Worm (Caenorhabditis elegans) whole organism, L2 larva: ENCODE measurements around the gene F19B2.5.

Experiments
- R02D3.7 ChIP-seq: fragments of 150-350 bp; optimal IDR thresholded peaks from 2 replicates; lab custom pipeline; 2014; ENCODE audit warnings: missing biosample characterization, missing genetic modification characterization
- Y55F3AM.14 ChIP-seq: fragments of 200-800 bp; sonication (Bioruptor generic); optimal IDR thresholded peaks from 2 replicates; lab custom pipeline; 2018; ENCODE audit warnings: mild to moderate bottlenecking, missing genetic modification characterization, missing compliant biosample characterization
- ama-1 ChIP-seq: fragments of 150-350 bp; optimal IDR thresholded peaks from 2 replicates; lab custom pipeline; 2018; ENCODE audit warnings: inconsistent platforms
- blmp-1 ChIP-seq: sonication (generic microtip); optimal IDR thresholded peaks from 2 replicates; lab custom pipeline; 2017; ENCODE audit warnings: missing genetic modification characterization, mild to moderate bottlenecking, missing compliant biosample characterization, antibody characterized with exemption, moderate library complexity; ENCODE audit not compliant: insufficient read depth
- ceh-82 ChIP-seq: fragments of 150-350 bp; optimal IDR thresholded peaks from 2 replicates; lab custom pipeline; 2014; ENCODE audit warnings: missing biosample characterization, missing genetic modification characterization
- crh-2 ChIP-seq: sonication (generic microtip); optimal IDR thresholded peaks from 2 replicates; lab custom pipeline; 2017; ENCODE audit warnings: missing biosample characterization, missing genetic modification characterization
- dmd-4 ChIP-seq: sonication (generic microtip); optimal IDR thresholded peaks from 2 replicates; lab custom pipeline; 2017; ENCODE audit warnings: missing biosample characterization, missing genetic modification characterization
- fos-1 ChIP-seq: fragments of 150-350 bp; optimal IDR thresholded peaks from 2 replicates; lab custom pipeline; 2014; ENCODE audit warnings: missing biosample characterization, missing genetic modification characterization
- gmeb-1 ChIP-seq: fragments of 150-350 bp; optimal IDR thresholded peaks from 2 replicates; lab custom pipeline; 2014; ENCODE audit warnings: missing biosample characterization, missing genetic modification characterization
- lin-13 ChIP-seq: fragments of 150-350 bp; optimal IDR thresholded peaks from 2 replicates; lab custom pipeline; 2014; ENCODE audit warnings: missing biosample characterization, missing genetic modification reagents, missing genetic modification characterization
- lsy-2 ChIP-seq, 2 experiments: fragments of 150-350 bp in 1 of 2; sonication (generic microtip) in 1 of 2; optimal IDR thresholded peaks; 2 replicates each; lab custom pipeline; 2014 to 2017; ENCODE audit warnings: missing biosample characterization in 2 of 2, missing genetic modification characterization in 2 of 2
- mab-5 ChIP-seq: fragments of 150-350 bp; optimal IDR thresholded peaks from 2 replicates; lab custom pipeline; 2014; ENCODE audit warnings: missing biosample characterization, missing genetic modification characterization
- mbf-1 ChIP-seq: sonication (generic microtip); optimal IDR thresholded peaks from 2 replicates; lab custom pipeline; 2017; ENCODE audit warnings: missing biosample characterization, missing genetic modification characterization
- mdl-1 ChIP-seq, 2 experiments: fragments of 150-350 bp in 1 of 2; sonication (generic microtip) in 1 of 2; optimal IDR thresholded peaks; 2 replicates each; lab custom pipeline; 2017; ENCODE audit warnings: missing biosample characterization in 2 of 2, missing genetic modification characterization in 2 of 2
- nhr-10 ChIP-seq: sonication (generic microtip); optimal IDR thresholded peaks from 2 replicates; lab custom pipeline; 2017; ENCODE audit warnings: missing biosample characterization, missing genetic modification characterization
- nhr-12 ChIP-seq: fragments of 150-350 bp; optimal IDR thresholded peaks from 2 replicates; lab custom pipeline; 2014; ENCODE audit warnings: missing biosample characterization, missing genetic modification characterization
- nhr-129 ChIP-seq: fragments of 150-350 bp; optimal IDR thresholded peaks from 2 replicates; lab custom pipeline; 2014; ENCODE audit warnings: missing biosample characterization, missing genetic modification characterization
- nhr-21 ChIP-seq: fragments of 150-350 bp; optimal IDR thresholded peaks from 2 replicates; lab custom pipeline; 2014; ENCODE audit warnings: missing biosample characterization, missing genetic modification characterization
- nhr-237 ChIP-seq: fragments of 150-350 bp; optimal IDR thresholded peaks from 2 replicates; lab custom pipeline; 2014; ENCODE audit warnings: missing biosample characterization, missing genetic modification characterization
- nhr-25 ChIP-seq: fragments of 150-350 bp; sonication (generic microtip); optimal IDR thresholded peaks from 3 replicates; lab custom pipeline; 2014; ENCODE audit warnings: missing biosample characterization, missing genetic modification characterization
- nhr-77 ChIP-seq: fragments of 150-350 bp; optimal IDR thresholded peaks from 2 replicates; lab custom pipeline; 2014; ENCODE audit warnings: missing biosample characterization, missing genetic modification characterization
- peb-1 ChIP-seq: fragments of 150-350 bp; optimal IDR thresholded peaks from 2 replicates; lab custom pipeline; 2014; ENCODE audit warnings: missing biosample characterization, missing genetic modification characterization
- sem-4 ChIP-seq: fragments of 150-350 bp; optimal IDR thresholded peaks from 2 replicates; lab custom pipeline; 2014; ENCODE audit warnings: missing biosample characterization, missing genetic modification reagents, missing genetic modification characterization
- skn-1 ChIP-seq: sonication (generic microtip); optimal IDR thresholded peaks from 2 replicates; lab custom pipeline; 2017; ENCODE audit warnings: missing biosample characterization, missing genetic modification characterization
- sma-3 ChIP-seq: sonication (generic microtip); optimal IDR thresholded peaks from 2 replicates; lab custom pipeline; 2016; ENCODE audit warnings: missing genetic modification reagents, missing genetic modification characterization, missing compliant biosample characterization
- sma-9 ChIP-seq, 2 experiments: fragments of 150-350 bp in 1 of 2; sonication (generic microtip) in 1 of 2; optimal IDR thresholded peaks; 2 replicates each; lab custom pipeline; 2014 to 2016; ENCODE audit warnings: missing genetic modification characterization in 2 of 2, mild to moderate bottlenecking in 1 of 2, missing biosample characterization in 1 of 2, missing compliant biosample characterization in 1 of 2, missing genetic modification reagents in 1 of 2, moderate library complexity in 1 of 2
- snpc-4 ChIP-seq: fragments of 150-350 bp; optimal IDR thresholded peaks from 2 replicates; lab custom pipeline; 2014; ENCODE audit warnings: missing biosample characterization, missing genetic modification characterization
- unc-55 ChIP-seq: fragments of 150-350 bp; sonication (generic microtip); optimal IDR thresholded peaks from 3 replicates; lab custom pipeline; 2014; ENCODE audit warnings: missing biosample characterization, missing genetic modification reagents, missing genetic modification characterization
- ztf-1 ChIP-seq: fragments of 200-800 bp; sonication (Bioruptor generic); conservative IDR thresholded peaks from 2 replicates; pipeline ENCODE4 v1.3.6; 2022; ENCODE audit warnings: missing genetic modification characterization, missing compliant biosample characterization
- ztf-11 ChIP-seq: sonication (generic microtip); optimal IDR thresholded peaks from 2 replicates; lab custom pipeline; 2017; ENCODE audit warnings: missing biosample characterization, missing genetic modification characterization
- ztf-4 ChIP-seq: fragments of 150-350 bp; optimal IDR thresholded peaks from 2 replicates; lab custom pipeline; 2014; ENCODE audit warnings: missing biosample characterization, missing genetic modification characterization

F19B2.5 gene

ce11 chrV:20165808-20166207, 1.8 kb upstream of the F19B2.5 start:
- TF ChIP-seq mab-5 (tag; lab: Kevin White, UChicago) (no peak), nhr-129 (tag; lab: Kevin White, UChicago) (no peak), mbf-1 (no peak), fos-1 (tag; lab: Kevin White, UChicago) (peak; percentile 8), skn-1 (tag; lab: Kevin White, UChicago) (peak; percentile 86)
- TF ChIP-seq, all 48 proteins: peak for 2

ce11 chrV:20163105-20163449, 888 bp downstream of the F19B2.5 start:
- TF ChIP-seq sma-9 (GFP tag; optimal IDR thresholded peaks at IDR 0.05; lab: Kevin White, UChicago): no peak
- no peak for TF ChIP-seq sma-9 (tag; optimal IDR thresholded peaks at IDR 0.05; lab: Kevin White, UChicago)
- peak; percentile 58 for TF ChIP-seq ama-1 (lab: Kevin White, UChicago)

- TF ChIP-seq nhr-237 (tag; lab: Kevin White, UChicago): no peak
- peak; percentile 86 for TF ChIP-seq ama-1 (lab: Kevin White, UChicago)
- TF ChIP-seq sma-9 (GFP tag; optimal IDR thresholded peaks at IDR 0.05; lab: Kevin White, UChicago): peak; percentile 17
- TF ChIP-seq sma-9 (tag; optimal IDR thresholded peaks at IDR 0.05; lab: Kevin White, UChicago): no peak
- TF ChIP-seq fos-1 (tag; lab: Kevin White, UChicago): peak; percentile 23
- TF ChIP-seq lin-13 (GFP tag; lab: Kevin White, UChicago): peak; percentile 27
- peak; percentile 73 for TF ChIP-seq gmeb-1 (tag; lab: Kevin White, UChicago)
- peak; percentile 30 for TF ChIP-seq crh-2 (tag; lab: Kevin White, UChicago)
- no peak for TF ChIP-seq blmp-1 (tag; lab: Kevin White, UChicago)
- TF ChIP-seq, all 48 proteins: peak for 6
Observed at ce11 chrV:20162290-20163104, 1.5 kb downstream of the F19B2.5 start.

- TF ChIP-seq mab-5 (tag; lab: Kevin White, UChicago) (no peak), Y55F3AM.14 (GFP tag; lab: Kevin White, UChicago) (no peak), nhr-77 (tag; lab: Kevin White, UChicago) (no peak), nhr-25 (tag; lab: Kevin White, UChicago) (no peak), unc-55 (GFP tag; lab: Kevin White, UChicago) (no peak), dmd-4 (tag; lab: Kevin White, UChicago) (no peak), sma-3 (GFP tag; lab: Kevin White, UChicago) (no peak), ztf-1 (GFP tag; lab: Robert Waterston, UW) (no peak)
- TF ChIP-seq, all 48 proteins: peak for 0
Observed at ce11 chrV:20161781-20162289, 2.1 kb downstream of the F19B2.5 start.

ce11 chrV:20158223-20158622, 5.7 kb downstream of the F19B2.5 start, which contains the start of gene F19B2.6:
Gene F19B2.6, plus strand, starts transcription at chrV:20158523.
- TF ChIP-seq fos-1 (tag; lab: Kevin White, UChicago): no peak
- no peak for TF ChIP-seq ztf-11 (tag; lab: Kevin White, UChicago)
- no peak for TF ChIP-seq ztf-4
- TF ChIP-seq nhr-21 (tag; lab: Kevin White, UChicago): no peak
- no peak for TF ChIP-seq nhr-12 (tag; lab: Kevin White, UChicago)
- TF ChIP-seq peb-1 (tag; lab: Kevin White, UChicago): no peak
- no peak for TF ChIP-seq lsy-2 (tag; optimal IDR thresholded peaks at IDR 0.05; lab: Kevin White, UChicago)
- no peak for TF ChIP-seq nhr-129 (tag; lab: Kevin White, UChicago)
- no peak for TF ChIP-seq ama-1 (lab: Kevin White, UChicago)
- no peak for TF ChIP-seq R02D3.7 (tag; lab: Kevin White, UChicago)
- no peak for TF ChIP-seq ceh-82 (tag; lab: Kevin White, UChicago)
- no peak for TF ChIP-seq nhr-10 (tag; lab: Kevin White, UChicago)
- no peak for TF ChIP-seq mdl-1 (tag; optimal IDR thresholded peaks at IDR 0.05; lab: Kevin White, UChicago)
- no peak for TF ChIP-seq nhr-237 (tag; lab: Kevin White, UChicago)
- no peak for TF ChIP-seq blmp-1 (tag; lab: Kevin White, UChicago)
- no peak for TF ChIP-seq snpc-4
- TF ChIP-seq sem-4 (tag; lab: Kevin White, UChicago): no peak
- no peak for TF ChIP-seq crh-2 (tag; lab: Kevin White, UChicago)
- no peak for TF ChIP-seq lin-13 (GFP tag; lab: Kevin White, UChicago)
- no peak for TF ChIP-seq sma-9 (GFP tag; optimal IDR thresholded peaks at IDR 0.05; lab: Kevin White, UChicago)
- TF ChIP-seq sma-9 (tag; optimal IDR thresholded peaks at IDR 0.05; lab: Kevin White, UChicago): no peak
